Fruit fly (Drosophila melanogaster): ENCODE data around the gene CG7557.
A peak's percentile ranks its signal among the peaks of the same experiment; 100 is the strongest.

DNA sequence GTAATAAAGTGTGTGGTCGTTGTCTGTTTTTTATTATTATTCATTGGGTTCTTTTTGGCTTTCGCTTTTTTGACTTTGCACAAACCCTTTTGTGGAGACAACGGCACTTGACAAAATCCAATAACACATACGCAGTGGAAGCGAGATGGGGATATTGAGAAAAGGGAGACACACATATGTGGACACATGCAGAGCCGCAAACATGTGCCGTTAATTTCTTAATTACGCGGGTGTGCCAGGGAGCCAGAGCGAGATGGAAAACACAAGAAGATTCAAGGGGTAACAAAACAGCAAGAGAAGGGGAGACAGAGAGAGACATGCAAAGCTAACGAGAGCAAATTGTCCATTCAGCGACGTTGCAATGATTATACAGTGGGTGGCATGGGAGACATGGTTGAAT, 47.5 kb downstream of the CG7557 start:
- no peak for TF ChIP-seq Hr39 (GFP tag; optimal IDR thresholded peaks at IDR 0.05)
- no peak for TF ChIP-seq svp (GFP tag)
- no peak for TF ChIP-seq Sox15 (GFP tag; optimal IDR thresholded peaks at IDR 0.05)
- 0 out of 3 replicates have a peak, but pooled peaks have one; percentile 17 for TF ChIP-seq CG6163 (GFP tag; IDR thresholded peaks at IDR 0.05)
- no peak for TF ChIP-seq CG3919 (GFP tag; optimal IDR thresholded peaks at IDR 0.05)
- TF ChIP-seq CG16779 (tag; optimal IDR thresholded peaks at IDR 0.05), result no peak
- no peak for TF ChIP-seq CG6854 (GFP tag; optimal IDR thresholded peaks at IDR 0.05)
- TF ChIP-seq spab (GFP tag; optimal IDR thresholded peaks at IDR 0.05), result no peak
- no peak for TF ChIP-seq esn (GFP tag; optimal IDR thresholded peaks at IDR 0.05)
- TF ChIP-seq Met (GFP tag; optimal IDR thresholded peaks at IDR 0.05), result no peak
- TF ChIP-seq net (GFP tag; optimal IDR thresholded peaks at IDR 0.05), result no peak
- TF ChIP-seq Eip75B (GFP tag; optimal IDR thresholded peaks at IDR 0.05), result no peak

Measured in whole organism, prepupa.